Fruit fly (Drosophila melanogaster): ENCODE data around the gene CG3081.

CG3081 gene

DNA sequence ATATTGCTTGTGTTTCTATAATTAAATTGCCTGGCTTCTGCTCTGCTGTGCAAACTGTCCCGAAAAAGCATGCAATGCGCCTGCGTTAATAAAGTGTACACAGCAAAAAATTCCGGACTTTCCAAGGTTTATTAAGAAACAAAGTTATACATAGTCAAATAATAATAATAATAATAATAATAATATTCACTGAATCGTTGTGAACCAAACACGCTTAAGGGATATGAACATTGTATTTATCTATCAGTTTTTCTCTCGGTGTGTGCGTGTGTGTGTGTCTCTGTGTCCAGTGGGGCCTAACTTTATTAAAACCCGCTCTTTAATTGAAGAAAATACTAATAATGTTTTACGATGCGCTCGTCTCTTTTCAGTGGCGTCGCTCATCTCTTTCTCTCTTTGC, 47.4 kb upstream of the CG3081 start (continued):
- peak; percentile 32 for TF ChIP-seq CG6683 (GFP tag; optimal IDR thresholded peaks at IDR 0.05)
- TF ChIP-seq CG18599 (GFP tag; optimal IDR thresholded peaks at IDR 0.05): peak; percentile 77
- TF ChIP-seq ci (GFP tag; IDR thresholded peaks at IDR 0.05): 0 out of 3 replicates have a peak, but pooled peaks have one; percentile 27
- TF ChIP-seq HHEX (GFP tag; optimal IDR thresholded peaks at IDR 0.05): peak; percentile 30
- TF ChIP-seq caup (GFP tag; optimal IDR thresholded peaks at IDR 0.05; ENCODE audit: severe bottlenecking): peak; percentile 4
- no peak for TF ChIP-seq wek (GFP tag; optimal IDR thresholded peaks at IDR 0.05)
- TF ChIP-seq nerfin-2 (GFP tag; IDR thresholded peaks at IDR 0.05; ENCODE audit: partially characterized antibody): no peak
- TF ChIP-seq bcd (GFP tag; optimal IDR thresholded peaks at IDR 0.05): peak; percentile 13
- TF ChIP-seq dati (GFP tag; IDR thresholded peaks at IDR 0.05): no peak
- peak; percentile 26 for TF ChIP-seq tap (tag; optimal IDR thresholded peaks at IDR 0.05)
- no peak for TF ChIP-seq eyg (GFP tag; optimal IDR thresholded peaks at IDR 0.05)
- no peak for TF ChIP-seq GATAe (GFP tag; conservative IDR thresholded peaks at IDR 0.05)
- TF ChIP-seq CG2120 (GFP tag; optimal IDR thresholded peaks at IDR 0.05): peak; percentile 13
- TF ChIP-seq CG1603 (tag; optimal IDR thresholded peaks at IDR 0.05): peak; percentile 33
- 0 out of 2 replicates have a peak, but pooled peaks have one; percentile 30 for TF ChIP-seq lmd (GFP tag; IDR thresholded peaks at IDR 0.05)
- TF ChIP-seq row (GFP tag; IDR thresholded peaks at IDR 0.05): peak; percentile 59; the same call in 2 of the 3 replicates

DNA sequence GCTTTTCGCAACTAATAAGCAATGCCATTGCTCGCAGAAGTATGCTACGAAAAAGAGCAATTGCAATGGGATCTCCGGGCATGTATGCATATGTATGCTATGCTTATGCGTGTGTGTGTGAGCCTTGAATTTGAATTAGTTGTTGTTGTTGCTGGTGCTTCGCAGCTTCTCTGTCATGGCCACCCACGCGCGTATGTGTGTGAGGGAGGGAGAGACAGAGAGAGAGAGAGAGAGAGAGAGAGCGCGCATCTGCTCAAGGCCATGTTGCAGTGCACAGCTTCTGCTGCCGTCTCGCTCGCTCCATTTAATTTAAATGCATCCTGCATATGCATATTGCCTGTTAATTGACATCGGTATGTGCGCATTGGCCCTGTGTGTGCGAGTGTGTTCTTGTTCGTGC, 47.0 kb upstream of the CG3081 start:
- TF ChIP-seq cg (GFP tag; optimal IDR thresholded peaks at IDR 0.05) (peak; percentile 49), Rx (GFP tag; IDR thresholded peaks at IDR 0.05) (no peak), CG1832 (GFP tag; optimal IDR thresholded peaks at IDR 0.05) (peak; percentile 55), Trl (optimal IDR thresholded peaks at IDR 0.05) (peak; percentile 19 to 47), Trl (GFP tag; optimal IDR thresholded peaks at IDR 0.05) (no peak), CG4360 (GFP tag; IDR thresholded peaks at IDR 0.05) (peak; percentile 57), CG10147 (GFP tag; optimal IDR thresholded peaks at IDR 0.05) (no peak), sens (GFP tag) (peak; percentile 53), CG10321 (GFP tag; IDR thresholded peaks at IDR 0.05) (peak; percentile 36; the same call in 1 of the 2 replicates), CG8478 (optimal IDR thresholded peaks at IDR 0.05) (peak; percentile 28)

DNA sequence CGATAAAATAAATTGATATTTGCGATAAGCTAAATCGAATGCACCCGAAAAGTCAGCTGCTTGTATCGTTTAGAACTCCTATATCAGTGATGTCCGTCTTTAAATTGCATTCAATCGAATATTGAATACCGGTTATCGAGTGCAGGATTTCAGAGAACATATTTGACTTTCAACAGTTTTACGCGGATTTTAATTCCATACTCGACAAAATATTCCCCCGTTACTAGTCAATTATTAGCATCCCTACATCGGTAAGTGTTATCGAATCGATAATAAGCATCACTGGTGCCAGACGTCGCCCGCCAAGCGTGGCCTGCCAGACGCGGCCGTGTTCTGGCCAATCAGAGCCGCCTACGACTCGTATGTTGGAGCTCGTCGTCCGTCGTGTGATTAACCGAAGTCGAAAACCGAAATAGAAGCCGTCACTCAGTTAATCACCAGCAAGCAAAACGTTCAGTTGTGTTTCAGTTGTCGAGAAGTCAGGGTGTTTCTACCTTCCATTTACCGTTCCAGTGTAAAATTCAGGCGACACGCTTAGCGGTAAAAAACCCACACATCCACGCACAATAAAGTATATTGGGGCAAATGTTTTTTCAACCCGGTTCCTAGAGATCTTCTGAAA, 44.1 kb upstream of the CG3081 start, which contains the start of gene ctp:
TSS of gene ctp (plus strand) at position 23 of the 622 bp plus-strand sequence.
- TF ChIP-seq bbx (GFP tag; IDR thresholded peaks at IDR 0.05; ENCODE audit: partially characterized antibody): peak; percentile 58
- TF ChIP-seq CrebB (tag; optimal IDR thresholded peaks at IDR 0.05): peak; percentile 71
- TF ChIP-seq CG4360 (GFP tag; IDR thresholded peaks at IDR 0.05): no peak
- peak; percentile 71 for TF ChIP-seq sna (GFP tag; IDR thresholded peaks at IDR 0.05; ENCODE audit: partially characterized antibody)
- TF ChIP-seq tap (tag; optimal IDR thresholded peaks at IDR 0.05): peak; percentile 35
- no peak for TF ChIP-seq pros (GFP tag; optimal IDR thresholded peaks at IDR 0.05)
- TF ChIP-seq Lhr (GFP tag; optimal IDR thresholded peaks at IDR 0.05): peak; percentile 58
- TF ChIP-seq corto (GFP tag; optimal IDR thresholded peaks at IDR 0.05): no peak
- TF ChIP-seq H2.0 (GFP tag; IDR thresholded peaks at IDR 0.05): peak; percentile 4; the same call in 1 of the 2 replicates
- TF ChIP-seq CG6272 (GFP tag; IDR thresholded peaks at IDR 0.05): 0 out of 2 replicates have a peak, but pooled peaks have one; percentile 25
- TF ChIP-seq Atf3 (GFP tag; optimal IDR thresholded peaks at IDR 0.05): peak; percentile 0
- peak; percentile 53 for TF ChIP-seq Mad (GFP tag; optimal IDR thresholded peaks at IDR 0.05)
- TF ChIP-seq CG12744 (GFP tag; optimal IDR thresholded peaks at IDR 0.05): no peak
- peak; percentile 63 for TF ChIP-seq onecut (GFP tag; IDR thresholded peaks at IDR 0.05)
- TF ChIP-seq CG11560 (tag; IDR thresholded peaks at IDR 0.05): peak; percentile 98
- peak; percentile 1 for TF ChIP-seq pum (GFP tag; optimal IDR thresholded peaks at IDR 0.05)
- peak; percentile 37; the same call in 1 of the 2 replicates for TF ChIP-seq MBD-R2 (GFP tag; IDR thresholded peaks at IDR 0.05)
- TF ChIP-seq CG12391 (tag; optimal IDR thresholded peaks at IDR 0.05): peak; percentile 54
- TF ChIP-seq sd (tag; optimal IDR thresholded peaks at IDR 0.05): peak; percentile 8
- peak; percentile 52 for TF ChIP-seq shn (GFP tag; optimal IDR thresholded peaks at IDR 0.05)
- no peak for TF ChIP-seq toy (GFP tag; IDR thresholded peaks at IDR 0.05)
- no peak for TF ChIP-seq CG13123 (GFP tag; optimal IDR thresholded peaks at IDR 0.05)
- TF ChIP-seq knrl (GFP tag; IDR thresholded peaks at IDR 0.05; ENCODE audit: partially characterized antibody): peak; percentile 38
- peak; percentile 66 for TF ChIP-seq unc-4 (GFP tag; IDR thresholded peaks at IDR 0.05; ENCODE audit: partially characterized antibody)

Measured in whole organism, embryonic.